Worm (Caenorhabditis elegans) whole organism, L2 larva: ENCODE measurements around the gene dsl-3.
A peak's percentile ranks its signal among the peaks of the same experiment; 100 is the strongest.

Source experiments
- C34F6.9 ChIP-seq: fragments of 150-350 bp; optimal IDR thresholded peaks from 2 replicates; lab custom pipeline; 2014; ENCODE audit warnings: missing biosample characterization, missing genetic modification characterization
- R02D3.7 ChIP-seq: fragments of 150-350 bp; optimal IDR thresholded peaks from 2 replicates; lab custom pipeline; 2014; ENCODE audit warnings: missing biosample characterization, missing genetic modification characterization
- ZK546.5 ChIP-seq: sonication (generic microtip); optimal IDR thresholded peaks from 2 replicates; lab custom pipeline; 2017; ENCODE audit warnings: missing biosample characterization, missing genetic modification characterization
- aly-2 ChIP-seq: fragments of 150-350 bp; optimal IDR thresholded peaks from 2 replicates; lab custom pipeline; 2014; ENCODE audit warnings: missing biosample characterization, missing genetic modification characterization
- ama-1 ChIP-seq: fragments of 150-350 bp; optimal IDR thresholded peaks from 2 replicates; lab custom pipeline; 2018; ENCODE audit warnings: inconsistent platforms
- ceh-16 ChIP-seq: fragments of 150-350 bp; optimal IDR thresholded peaks from 2 replicates; lab custom pipeline; 2014; ENCODE audit warnings: missing biosample characterization, missing genetic modification characterization
- ceh-82 ChIP-seq: fragments of 150-350 bp; optimal IDR thresholded peaks from 2 replicates; lab custom pipeline; 2014; ENCODE audit warnings: missing biosample characterization, missing genetic modification characterization
- crh-2 ChIP-seq: sonication (generic microtip); optimal IDR thresholded peaks from 2 replicates; lab custom pipeline; 2017; ENCODE audit warnings: missing biosample characterization, missing genetic modification characterization
- dmd-4 ChIP-seq: sonication (generic microtip); optimal IDR thresholded peaks from 2 replicates; lab custom pipeline; 2017; ENCODE audit warnings: missing biosample characterization, missing genetic modification characterization
- elt-1 ChIP-seq: fragments of 150-350 bp; optimal IDR thresholded peaks from 2 replicates; lab custom pipeline; 2014; ENCODE audit warnings: missing biosample characterization, missing genetic modification characterization
- fos-1 ChIP-seq: fragments of 150-350 bp; optimal IDR thresholded peaks from 2 replicates; lab custom pipeline; 2014; ENCODE audit warnings: missing biosample characterization, missing genetic modification characterization
- lin-11 ChIP-seq: fragments of 150-350 bp; sonication (generic microtip); optimal IDR thresholded peaks from 2 replicates; lab custom pipeline; 2014; ENCODE audit warnings: missing biosample characterization, missing genetic modification characterization, inconsistent platforms, mixed read lengths
- lin-13 ChIP-seq: fragments of 150-350 bp; optimal IDR thresholded peaks from 2 replicates; lab custom pipeline; 2014; ENCODE audit warnings: missing biosample characterization, missing genetic modification reagents, missing genetic modification characterization
- mab-5 ChIP-seq: fragments of 150-350 bp; optimal IDR thresholded peaks from 2 replicates; lab custom pipeline; 2014; ENCODE audit warnings: missing biosample characterization, missing genetic modification characterization
- mdl-1 ChIP-seq, 2 experiments: fragments of 150-350 bp in 1 of 2; sonication (generic microtip) in 1 of 2; optimal IDR thresholded peaks; 2 replicates each; lab custom pipeline; 2017; ENCODE audit warnings: missing biosample characterization in 2 of 2, missing genetic modification characterization in 2 of 2
- nhr-10 ChIP-seq: sonication (generic microtip); optimal IDR thresholded peaks from 2 replicates; lab custom pipeline; 2017; ENCODE audit warnings: missing biosample characterization, missing genetic modification characterization
- nhr-11 ChIP-seq: fragments of 150-350 bp; optimal IDR thresholded peaks from 2 replicates; lab custom pipeline; 2014; ENCODE audit warnings: missing biosample characterization, missing genetic modification characterization
- nhr-129 ChIP-seq: fragments of 150-350 bp; optimal IDR thresholded peaks from 2 replicates; lab custom pipeline; 2014; ENCODE audit warnings: missing biosample characterization, missing genetic modification characterization
- nhr-237 ChIP-seq: fragments of 150-350 bp; optimal IDR thresholded peaks from 2 replicates; lab custom pipeline; 2014; ENCODE audit warnings: missing biosample characterization, missing genetic modification characterization
- nhr-25 ChIP-seq: fragments of 150-350 bp; sonication (generic microtip); optimal IDR thresholded peaks from 3 replicates; lab custom pipeline; 2014; ENCODE audit warnings: missing biosample characterization, missing genetic modification characterization
- nhr-77 ChIP-seq: fragments of 150-350 bp; optimal IDR thresholded peaks from 2 replicates; lab custom pipeline; 2014; ENCODE audit warnings: missing biosample characterization, missing genetic modification characterization
- peb-1 ChIP-seq: fragments of 150-350 bp; optimal IDR thresholded peaks from 2 replicates; lab custom pipeline; 2014; ENCODE audit warnings: missing biosample characterization, missing genetic modification characterization
- sem-4 ChIP-seq: fragments of 150-350 bp; optimal IDR thresholded peaks from 2 replicates; lab custom pipeline; 2014; ENCODE audit warnings: missing biosample characterization, missing genetic modification reagents, missing genetic modification characterization
- sma-3 ChIP-seq: sonication (generic microtip); optimal IDR thresholded peaks from 2 replicates; lab custom pipeline; 2016; ENCODE audit warnings: missing genetic modification reagents, missing genetic modification characterization, missing compliant biosample characterization
- sma-9 ChIP-seq, 2 experiments: fragments of 150-350 bp in 1 of 2; sonication (generic microtip) in 1 of 2; optimal IDR thresholded peaks; 2 replicates each; lab custom pipeline; 2014 to 2016; ENCODE audit warnings: missing genetic modification characterization in 2 of 2, mild to moderate bottlenecking in 1 of 2, missing biosample characterization in 1 of 2, missing compliant biosample characterization in 1 of 2, missing genetic modification reagents in 1 of 2, moderate library complexity in 1 of 2
- snpc-4 ChIP-seq: fragments of 150-350 bp; optimal IDR thresholded peaks from 2 replicates; lab custom pipeline; 2014; ENCODE audit warnings: missing biosample characterization, missing genetic modification characterization
- unc-55 ChIP-seq: fragments of 150-350 bp; sonication (generic microtip); optimal IDR thresholded peaks from 3 replicates; lab custom pipeline; 2014; ENCODE audit warnings: missing biosample characterization, missing genetic modification reagents, missing genetic modification characterization
- unc-62 ChIP-seq: fragments of 150-350 bp; optimal IDR thresholded peaks from 2 replicates; lab custom pipeline; 2014; ENCODE audit warnings: missing biosample characterization, missing genetic modification reagents, missing genetic modification characterization
- ztf-1 ChIP-seq: fragments of 200-800 bp; sonication (Bioruptor generic); conservative IDR thresholded peaks from 2 replicates; pipeline ENCODE4 v1.3.6; 2022; ENCODE audit warnings: missing genetic modification characterization, missing compliant biosample characterization
- ztf-11 ChIP-seq: sonication (generic microtip); optimal IDR thresholded peaks from 2 replicates; lab custom pipeline; 2017; ENCODE audit warnings: missing biosample characterization, missing genetic modification characterization
- ztf-4 ChIP-seq: fragments of 150-350 bp; optimal IDR thresholded peaks from 2 replicates; lab custom pipeline; 2014; ENCODE audit warnings: missing biosample characterization, missing genetic modification characterization

dsl-3 gene

ce11 chrIV:1659045-1659741 lies 49.1 kb downstream of the dsl-3 start, which contains the start of gene rps-28 (continued):
- peak; percentile 95 for TF ChIP-seq ztf-4 (tag; lab: Kevin White, UChicago)
- TF ChIP-seq fos-1 (tag; lab: Kevin White, UChicago): peak; percentile 97
- no peak for TF ChIP-seq aly-2 (tag; lab: Kevin White, UChicago)
- TF ChIP-seq mdl-1 (tag; optimal IDR thresholded peaks at IDR 0.05; lab: Kevin White, UChicago): peak in 1 of 2 experiments; percentile 83

ce11 chrIV:1659978-1660377 lies 49.9 kb downstream of the dsl-3 start, which contains the start of gene Y41D4B.4:
Y41D4B.4 (plus strand) TSS chrIV:1660110.
- TF ChIP-seq aly-2 (tag; lab: Kevin White, UChicago) (no peak), nhr-10 (tag; lab: Kevin White, UChicago) (no peak), ztf-4 (tag; lab: Kevin White, UChicago) (no peak), nhr-25 (tag; lab: Kevin White, UChicago) (no peak), R02D3.7 (tag; lab: Kevin White, UChicago) (no peak), dmd-4 (tag; lab: Kevin White, UChicago) (no peak), nhr-77 (tag; lab: Kevin White, UChicago) (no peak), lin-11 (no peak), unc-62 (GFP tag; lab: Kevin White, UChicago) (no peak), ceh-82 (tag; lab: Kevin White, UChicago) (no peak), nhr-237 (tag; lab: Kevin White, UChicago) (no peak), snpc-4 (tag; lab: Kevin White, UChicago) (no peak), mab-5 (tag; lab: Kevin White, UChicago) (no peak), ztf-1 (GFP tag; lab: Robert Waterston, UW) (no peak), sma-9 (GFP tag; optimal IDR thresholded peaks at IDR 0.05; lab: Kevin White, UChicago) (no peak), sma-9 (tag; optimal IDR thresholded peaks at IDR 0.05; lab: Kevin White, UChicago) (no peak), lin-13 (GFP tag; lab: Kevin White, UChicago) (no peak), nhr-11 (tag; lab: Kevin White, UChicago) (no peak), ZK546.5 (tag; lab: Kevin White, UChicago) (no peak), fos-1 (tag; lab: Kevin White, UChicago) (no peak)

- TF ChIP-seq sma-3 (no peak), elt-1 (tag; lab: Kevin White, UChicago) (no peak), ceh-16 (no peak), ztf-11 (tag; lab: Kevin White, UChicago) (no peak), C34F6.9 (tag; lab: Kevin White, UChicago) (no peak), unc-55 (GFP tag; lab: Kevin White, UChicago) (no peak), peb-1 (tag; lab: Kevin White, UChicago) (no peak), nhr-129 (tag; lab: Kevin White, UChicago) (no peak), crh-2 (tag; lab: Kevin White, UChicago) (no peak), R02D3.7 (tag; lab: Kevin White, UChicago) (no peak), sem-4 (tag; lab: Kevin White, UChicago) (no peak), ama-1 (lab: Kevin White, UChicago) (no peak), ztf-4 (tag; lab: Kevin White, UChicago) (no peak), aly-2 (tag; lab: Kevin White, UChicago) (no peak), ceh-82 (tag; lab: Kevin White, UChicago) (no peak)
These were observed 50.7 kb downstream of the dsl-3 start for ce11 chrIV:1660735-1661134.
